Fruit fly (Drosophila melanogaster): Measurements from ENCODE around the gene CG45078.

CG45078 gene

DNA sequence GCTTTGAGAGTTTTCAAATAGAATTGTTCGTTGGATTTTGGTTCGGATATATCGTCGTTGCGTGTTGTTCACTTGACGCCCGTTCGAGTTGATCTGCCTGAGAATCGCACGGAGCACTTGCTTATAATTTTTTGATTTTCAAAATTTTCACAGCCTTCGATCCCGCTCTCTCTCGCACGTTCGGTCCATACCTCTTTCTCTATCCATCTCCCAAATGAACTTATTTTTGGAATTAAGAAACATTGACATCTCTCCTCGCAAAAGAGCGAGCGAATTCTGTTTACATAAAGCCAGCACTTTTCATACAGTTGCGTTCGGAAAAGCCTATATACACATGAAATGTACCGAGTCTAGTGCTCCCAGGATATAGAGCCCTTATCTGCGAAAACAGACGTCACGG is at the start of gene CG45078, which contains the start of the genes CG45076 and fau:
Gene CG45078, minus strand, starts transcription at position 101 of the 400 bp plus-strand sequence.
Gene CG45076, minus strand, starts transcription at position 101 of the 400 bp plus-strand sequence.
Gene fau, minus strand, starts transcription at position 101 of the 400 bp plus-strand sequence.
- TF ChIP-seq EcR (GFP tag; optimal IDR thresholded peaks at IDR 0.05): no peak
- TF ChIP-seq pan (optimal IDR thresholded peaks at IDR 0.05): no peak
- no peak for TF ChIP-seq usp (GFP tag; optimal IDR thresholded peaks at IDR 0.05)
- TF ChIP-seq psq (optimal IDR thresholded peaks at IDR 0.05): no peak
- no peak for TF ChIP-seq Dll (optimal IDR thresholded peaks at IDR 0.05)
- TF ChIP-seq CG8478 (optimal IDR thresholded peaks at IDR 0.05): no peak

DNA sequence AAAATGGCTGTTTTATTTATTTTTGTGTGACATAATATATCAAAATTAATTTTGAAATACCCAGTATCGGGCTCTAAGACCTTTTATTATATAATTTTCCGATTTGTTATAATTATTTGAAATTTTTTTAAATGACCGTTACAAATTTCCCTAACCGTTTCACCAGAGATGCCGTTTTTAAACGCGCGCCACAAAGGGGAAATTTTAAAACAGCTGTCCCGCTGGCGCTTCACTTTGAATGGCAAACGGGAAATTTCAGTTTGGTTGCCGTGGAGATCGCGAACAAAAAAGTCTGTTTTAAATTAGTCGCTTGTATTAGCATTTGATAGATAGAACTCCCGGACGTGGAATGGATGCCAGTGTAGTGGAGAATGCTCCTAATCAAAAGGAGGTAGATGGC is 37.9 kb upstream of the CG45078 start, which contains the start of the genes CG14693 and TTLL15:
Gene CG14693, minus strand, starts transcription at position 16 of the 400 bp plus-strand sequence.
Gene TTLL15, plus strand, starts transcription at position 257 of the 400 bp plus-strand sequence.
- no peak for TF ChIP-seq pan (optimal IDR thresholded peaks at IDR 0.05)
- TF ChIP-seq EcR (GFP tag; optimal IDR thresholded peaks at IDR 0.05): no peak
- TF ChIP-seq Dll (optimal IDR thresholded peaks at IDR 0.05): no peak
- no peak for TF ChIP-seq psq (optimal IDR thresholded peaks at IDR 0.05)
- no peak for TF ChIP-seq CG8478 (optimal IDR thresholded peaks at IDR 0.05)
- no peak for TF ChIP-seq usp (GFP tag; optimal IDR thresholded peaks at IDR 0.05)

DNA sequence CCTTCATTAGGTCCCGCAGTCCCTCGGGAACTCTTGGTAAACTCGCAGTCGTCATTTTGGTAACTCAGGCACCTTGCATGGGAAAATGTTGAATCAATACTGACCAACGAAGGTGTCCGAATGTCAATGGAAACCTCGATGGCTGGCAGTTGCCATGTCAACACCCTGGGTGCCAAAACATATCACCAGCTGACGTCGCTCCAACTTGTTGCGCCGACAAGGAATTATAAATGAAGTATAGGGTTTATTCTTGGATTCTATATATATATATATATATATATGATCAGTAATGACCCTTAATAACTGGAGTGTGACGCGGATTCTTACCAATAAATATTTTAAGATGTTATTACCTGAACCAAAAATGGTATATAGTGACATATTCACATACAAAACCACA is 26.7 kb upstream of the CG45078 start, which contains the start of gene CG14692:
Gene CG14692, minus strand, starts transcription at position 101 of the 400 bp plus-strand sequence.
- no peak for TF ChIP-seq CG8478 (optimal IDR thresholded peaks at IDR 0.05)
- no peak for TF ChIP-seq Dll (optimal IDR thresholded peaks at IDR 0.05)
- no peak for TF ChIP-seq pan (optimal IDR thresholded peaks at IDR 0.05)
- TF ChIP-seq EcR (GFP tag; optimal IDR thresholded peaks at IDR 0.05): no peak
- no peak for TF ChIP-seq psq (optimal IDR thresholded peaks at IDR 0.05)
- no peak for TF ChIP-seq usp (GFP tag; optimal IDR thresholded peaks at IDR 0.05)

DNA sequence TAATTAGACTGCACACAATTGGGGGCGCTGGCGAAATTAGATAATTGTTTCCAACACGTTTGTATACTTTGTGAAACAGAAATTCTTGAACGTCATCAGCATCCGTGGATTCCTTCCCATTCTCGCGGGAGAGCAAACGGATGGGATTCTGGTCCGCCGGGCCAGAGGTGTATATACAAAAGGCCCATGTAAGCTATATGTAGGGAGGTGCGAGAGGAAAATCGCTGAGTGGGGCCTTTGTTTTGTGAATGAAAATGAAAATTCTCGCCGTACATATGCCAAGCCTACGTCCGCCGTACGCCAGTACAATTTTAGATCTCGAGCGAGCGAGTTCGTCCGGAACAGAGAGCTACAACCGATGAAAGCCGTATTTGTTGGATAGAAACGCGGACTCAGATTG is 15.4 kb upstream of the CG45078 start, which contains the start of gene CG14687:
Gene CG14687, plus strand, starts transcription at position 301 of the 400 bp plus-strand sequence.
- TF ChIP-seq psq (optimal IDR thresholded peaks at IDR 0.05) (no peak), pan (optimal IDR thresholded peaks at IDR 0.05) (no peak), Dll (optimal IDR thresholded peaks at IDR 0.05) (no peak), EcR (GFP tag; optimal IDR thresholded peaks at IDR 0.05) (no peak), usp (GFP tag; optimal IDR thresholded peaks at IDR 0.05) (no peak), CG8478 (optimal IDR thresholded peaks at IDR 0.05) (no peak)

dm6 chr3R:10788186-10788585 is 11.0 kb upstream of the CG45078 start, which contains the start of the genes Art1 and Mcm5:
Gene Art1, minus strand, starts transcription at chr3R:10788226.
Gene Mcm5, plus strand, starts transcription at chr3R:10788524.
- TF ChIP-seq pan (optimal IDR thresholded peaks at IDR 0.05) (no peak), CG8478 (optimal IDR thresholded peaks at IDR 0.05) (no peak), EcR (GFP tag; optimal IDR thresholded peaks at IDR 0.05) (no peak), psq (optimal IDR thresholded peaks at IDR 0.05) (no peak), Dll (optimal IDR thresholded peaks at IDR 0.05) (no peak), usp (GFP tag; optimal IDR thresholded peaks at IDR 0.05) (no peak)

DNA sequence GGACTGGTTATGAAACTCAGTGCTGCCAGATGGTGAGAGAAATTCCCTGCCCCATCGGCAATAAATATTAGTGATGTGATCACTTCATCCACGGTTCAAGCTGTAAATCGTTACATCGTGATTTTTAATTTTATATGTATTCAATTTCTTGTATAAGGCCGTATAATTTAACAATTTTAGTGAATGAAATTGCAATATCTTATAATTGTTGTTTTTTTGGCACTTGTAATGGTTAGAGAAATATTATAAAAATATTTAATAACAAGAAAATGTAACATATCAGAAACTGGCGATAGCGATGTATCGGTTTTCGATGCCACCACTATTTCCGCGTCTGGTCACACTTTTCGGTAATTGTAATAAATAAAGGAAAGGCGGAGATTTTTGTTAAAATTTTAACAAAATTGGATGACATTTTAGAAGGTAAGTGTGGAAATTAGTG is 6.9 kb upstream of the CG45078 start, which contains the start of the genes mRpL37 and Rbp1:
Gene mRpL37, minus strand, starts transcription at position 35 of the 442 bp plus-strand sequence.
Gene Rbp1, plus strand, starts transcription at position 326 of the 442 bp plus-strand sequence.
- TF ChIP-seq EcR (GFP tag; optimal IDR thresholded peaks at IDR 0.05): no peak
- TF ChIP-seq pan (optimal IDR thresholded peaks at IDR 0.05): no peak
- no peak for TF ChIP-seq CG8478 (optimal IDR thresholded peaks at IDR 0.05)
- TF ChIP-seq usp (GFP tag; optimal IDR thresholded peaks at IDR 0.05): no peak
- TF ChIP-seq Dll (optimal IDR thresholded peaks at IDR 0.05): no peak
- no peak for TF ChIP-seq psq (optimal IDR thresholded peaks at IDR 0.05)

- TF ChIP-seq CG8478 (optimal IDR thresholded peaks at IDR 0.05) (no peak), EcR (GFP tag; optimal IDR thresholded peaks at IDR 0.05) (no peak), psq (optimal IDR thresholded peaks at IDR 0.05) (no peak), usp (GFP tag; optimal IDR thresholded peaks at IDR 0.05) (no peak), pan (optimal IDR thresholded peaks at IDR 0.05) (no peak), Dll (optimal IDR thresholded peaks at IDR 0.05) (no peak)
These were observed 5.0 kb upstream of the CG45078 start, which contains the start of gene CG42633 for dm6 chr3R:10782167-10782566. Gene CG42633, minus strand, starts transcription at chr3R:10782267.

DNA sequence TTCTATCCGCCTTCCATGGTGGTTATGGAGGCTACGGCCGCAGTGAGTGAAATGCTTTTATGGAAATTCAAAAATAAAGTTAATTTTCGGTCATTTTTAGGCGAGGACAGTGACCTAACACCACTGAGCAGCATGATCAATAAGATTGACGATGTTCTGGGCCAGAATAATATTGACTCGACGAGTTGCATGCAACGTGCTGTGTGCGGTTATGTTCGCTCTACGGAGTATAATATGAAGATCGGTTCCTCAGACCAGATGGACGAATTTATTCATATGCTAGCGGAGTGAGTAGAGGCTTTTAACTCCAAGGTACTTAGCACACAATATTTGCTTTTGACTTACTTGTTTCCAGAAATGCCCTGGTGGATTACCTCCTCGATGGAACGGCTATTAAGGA is 3.0 kb upstream of the CG45078 start:
- no peak for TF ChIP-seq EcR (GFP tag; optimal IDR thresholded peaks at IDR 0.05)
- no peak for TF ChIP-seq pan (optimal IDR thresholded peaks at IDR 0.05)
- no peak for TF ChIP-seq CG8478 (optimal IDR thresholded peaks at IDR 0.05)
- TF ChIP-seq psq (optimal IDR thresholded peaks at IDR 0.05): no peak
- no peak for TF ChIP-seq usp (GFP tag; optimal IDR thresholded peaks at IDR 0.05)
- no peak for TF ChIP-seq Dll (optimal IDR thresholded peaks at IDR 0.05)

dm6 chr3R:10779269-10779668 is 2.1 kb upstream of the CG45078 start, which contains the start of gene Desi:
Gene Desi, plus strand, starts transcription at chr3R:10779569.
- TF ChIP-seq psq (optimal IDR thresholded peaks at IDR 0.05): no peak
- no peak for TF ChIP-seq EcR (GFP tag; optimal IDR thresholded peaks at IDR 0.05)
- TF ChIP-seq usp (GFP tag; optimal IDR thresholded peaks at IDR 0.05): no peak
- no peak for TF ChIP-seq Dll (optimal IDR thresholded peaks at IDR 0.05)
- no peak for TF ChIP-seq pan (optimal IDR thresholded peaks at IDR 0.05)
- no peak for TF ChIP-seq CG8478 (optimal IDR thresholded peaks at IDR 0.05)

DNA sequence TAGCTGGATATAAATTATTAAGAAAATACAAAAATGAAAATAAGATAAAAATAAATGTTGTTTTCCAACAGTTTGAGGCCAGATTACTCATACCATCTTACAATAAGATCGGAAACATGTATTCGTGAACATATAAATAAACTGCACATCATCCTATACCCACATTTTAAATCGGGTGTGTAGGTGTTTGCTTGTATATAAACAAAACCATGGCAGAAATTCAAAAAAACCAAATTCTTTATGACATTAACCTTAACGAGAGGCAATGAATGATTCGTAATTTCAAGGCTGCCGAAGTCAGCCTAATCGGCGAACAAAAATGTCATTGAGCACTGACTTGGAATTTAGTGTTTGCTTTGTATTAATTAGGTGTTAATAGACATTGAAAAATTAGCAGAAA is 977 bp upstream of the CG45078 start:
- TF ChIP-seq EcR (GFP tag; optimal IDR thresholded peaks at IDR 0.05) (no peak), Dll (optimal IDR thresholded peaks at IDR 0.05) (no peak), pan (optimal IDR thresholded peaks at IDR 0.05) (no peak), CG8478 (optimal IDR thresholded peaks at IDR 0.05) (no peak), psq (optimal IDR thresholded peaks at IDR 0.05) (no peak)

- TF ChIP-seq EcR (GFP tag; optimal IDR thresholded peaks at IDR 0.05) (no peak), pan (optimal IDR thresholded peaks at IDR 0.05) (no peak), CG8478 (optimal IDR thresholded peaks at IDR 0.05) (no peak), Dll (optimal IDR thresholded peaks at IDR 0.05) (no peak), psq (optimal IDR thresholded peaks at IDR 0.05) (no peak), usp (GFP tag; optimal IDR thresholded peaks at IDR 0.05) (no peak)
These were observed 1.0 kb downstream of the CG45078 start for dm6 chr3R:10776047-10776659.

- TF ChIP-seq usp (GFP tag; optimal IDR thresholded peaks at IDR 0.05): no peak
- TF ChIP-seq pan (optimal IDR thresholded peaks at IDR 0.05): no peak
- TF ChIP-seq Dll (optimal IDR thresholded peaks at IDR 0.05): no peak
- TF ChIP-seq CG8478 (optimal IDR thresholded peaks at IDR 0.05): no peak
- TF ChIP-seq psq (optimal IDR thresholded peaks at IDR 0.05): no peak
- TF ChIP-seq EcR (GFP tag; optimal IDR thresholded peaks at IDR 0.05): no peak
These were observed 1.9 kb downstream of the CG45078 start for dm6 chr3R:10775246-10775645.
